Worm (Caenorhabditis elegans) whole organism, late embryonic: Measurements from ENCODE around the gene mtq-2.

Experiments
- K02D7.2 ChIP-seq: sonication (generic microtip); optimal IDR thresholded peaks from 2 replicates; lab custom pipeline; 2017; ENCODE audit warnings: mild to moderate bottlenecking, missing genetic modification characterization, missing compliant biosample characterization
- ceh-22 ChIP-seq: sonication (generic microtip); optimal IDR thresholded peaks from 2 replicates; lab custom pipeline; 2017; ENCODE audit warnings: missing biosample characterization, missing genetic modification characterization
- ceh-6 ChIP-seq: fragments of 200-800 bp; sonication (Bioruptor generic); optimal IDR thresholded peaks from 2 replicates; lab custom pipeline; 2018; ENCODE audit warnings: mild to moderate bottlenecking, missing genetic modification characterization, missing compliant biosample characterization
- dmd-4 ChIP-seq: sonication (generic microtip); optimal IDR thresholded peaks from 2 replicates; lab custom pipeline; 2016; ENCODE audit warnings: borderline replicate concordance, missing genetic modification characterization, missing compliant biosample characterization
- elt-2 ChIP-seq: sonication (generic microtip); optimal IDR thresholded peaks from 2 replicates; lab custom pipeline; 2016; ENCODE audit warnings: missing genetic modification reagents, missing genetic modification characterization, missing compliant biosample characterization
- ets-4 ChIP-seq: sonication (generic microtip); optimal IDR thresholded peaks from 2 replicates; lab custom pipeline; 2016; ENCODE audit warnings: missing genetic modification characterization, missing compliant biosample characterization
- fkh-10 ChIP-seq: fragments of 150-350 bp; optimal IDR thresholded peaks from 2 replicates; lab custom pipeline; 2014; ENCODE audit warnings: missing biosample characterization, missing genetic modification reagents, missing genetic modification characterization
- hlh-8 ChIP-seq: sonication (generic microtip); optimal IDR thresholded peaks from 2 replicates; lab custom pipeline; 2016; ENCODE audit warnings: missing genotype, missing genetic modification characterization, missing compliant biosample characterization
- lim-6 ChIP-seq: sonication (generic microtip); optimal IDR thresholded peaks from 2 replicates; lab custom pipeline; 2016; ENCODE audit warnings: missing genetic modification characterization, missing compliant biosample characterization
- lin-11 ChIP-seq: fragments of 200-800 bp; sonication (Bioruptor generic); optimal IDR thresholded peaks from 2 replicates; lab custom pipeline; 2018; ENCODE audit warnings: mild to moderate bottlenecking, missing genetic modification characterization, missing compliant biosample characterization
- odd-2 ChIP-seq: sonication (generic microtip); optimal IDR thresholded peaks from 2 replicates; lab custom pipeline; 2017; ENCODE audit warnings: antibody characterized with exemption, mild to moderate bottlenecking, missing genetic modification characterization, missing compliant biosample characterization
- pag-3 ChIP-seq: sonication (generic microtip); optimal IDR thresholded peaks from 2 replicates; lab custom pipeline; 2016; ENCODE audit warnings: missing compliant biosample characterization, missing genetic modification characterization, borderline replicate concordance
- pha-4 ChIP-seq: fragments of 150-350 bp; optimal IDR thresholded peaks from 2 replicates; lab custom pipeline; 2018; ENCODE audit warnings: missing biosample characterization, missing genetic modification reagents, missing genetic modification characterization
- pqm-1 ChIP-seq: sonication (generic microtip); optimal IDR thresholded peaks from 2 replicates; lab custom pipeline; 2016; ENCODE audit warnings: missing genetic modification characterization, missing compliant biosample characterization

ce11 chrII:2152455-2152854 is 36.8 kb downstream of the mtq-2 start:
- TF ChIP-seq K02D7.2 (no peak), ceh-6 (GFP tag; lab: Kevin White, UChicago) (no peak), pag-3 (tag; lab: Kevin White, UChicago) (no peak), hlh-8 (tag; lab: Kevin White, UChicago) (no peak), ets-4 (tag; lab: Kevin White, UChicago) (no peak), fkh-10 (GFP tag; lab: Kevin White, UChicago) (no peak), pha-4 (tag; lab: Kevin White, UChicago) (no peak), lim-6 (tag; lab: Kevin White, UChicago) (no peak), elt-2 (no peak), ceh-22 (tag; lab: Kevin White, UChicago) (no peak), pqm-1 (no peak), lin-11 (tag; lab: Kevin White, UChicago) (no peak), odd-2 (no peak), dmd-4 (no peak)
